Worm (Caenorhabditis elegans) whole organism, L4 larva: ENCODE measurements around the gene snpc-1.1.

Experiments used
- F10B5.3 ChIP-seq: sonication (generic microtip); optimal IDR thresholded peaks from 2 replicates; lab custom pipeline; 2016; ENCODE audit warnings: mild to moderate bottlenecking, missing genetic modification characterization, missing compliant biosample characterization
- F26F4.8 ChIP-seq: fragments of 200-800 bp; sonication (Bioruptor generic); conservative IDR thresholded peaks from 2 replicates; pipeline ENCODE4 v1.3.6; 2022; ENCODE audit warnings: missing genetic modification characterization, missing compliant biosample characterization
- F37D6.2 ChIP-seq: sonication (generic microtip); optimal IDR thresholded peaks from 2 replicates; lab custom pipeline; 2016; ENCODE audit warnings: mild to moderate bottlenecking, missing genetic modification characterization, missing compliant biosample characterization
- F44E2.7 ChIP-seq: fragments of 200-800 bp; sonication (Bioruptor generic); IDR thresholded peaks from 2 replicates; pipeline ENCODE4 v2.1.2; 2022; ENCODE audit warnings: missing genetic modification characterization, missing compliant biosample characterization
- attf-4 ChIP-seq: sonication (generic microtip); optimal IDR thresholded peaks from 3 replicates; lab custom pipeline; 2017; ENCODE audit warnings: missing biosample characterization, missing genetic modification characterization
- ceh-20 ChIP-seq: fragments of 200-800 bp; sonication (Bioruptor generic); IDR thresholded peaks from 2 replicates; pipeline ENCODE4 v1.3.6; 2022; ENCODE audit warnings: missing genetic modification reagents, missing genetic modification characterization, missing compliant biosample characterization
- ceh-28 ChIP-seq: fragments of 150-350 bp; optimal IDR thresholded peaks from 2 replicates; lab custom pipeline; 2014; ENCODE audit warnings: missing biosample characterization, missing genetic modification reagents, missing genetic modification characterization
- ceh-44 ChIP-seq: fragments of 200-800 bp; sonication (Bioruptor generic); IDR thresholded peaks from 2 replicates; pipeline ENCODE4 v1.3.6; 2022; ENCODE audit warnings: missing genetic modification reagents, missing genetic modification characterization, missing compliant biosample characterization
- ces-1 ChIP-seq: fragments of 150-350 bp; sonication (generic microtip); optimal IDR thresholded peaks from 4 replicates; lab custom pipeline; 2014; ENCODE audit warnings: missing biosample characterization, missing genetic modification reagents, missing genetic modification characterization
- daf-19 ChIP-seq: fragments of 200-800 bp; sonication (Bioruptor generic); conservative IDR thresholded peaks from 2 replicates; pipeline ENCODE4 v1.3.6; 2022; ENCODE audit warnings: missing genetic modification characterization, missing compliant biosample characterization
- dmd-6 ChIP-seq: fragments of 200-800 bp; sonication (Bioruptor generic); IDR thresholded peaks from 2 replicates; pipeline ENCODE4 v1.3.6; 2022; ENCODE audit warnings: missing genetic modification reagents, missing genetic modification characterization, missing compliant biosample characterization
- dmd-9 ChIP-seq: fragments of 200-800 bp; sonication (Bioruptor generic); IDR thresholded peaks from 2 replicates; pipeline ENCODE4 v1.3.6; 2022; ENCODE audit warnings: missing genetic modification reagents, missing genetic modification characterization, missing compliant biosample characterization
- fkh-10 ChIP-seq: fragments of 150-350 bp; optimal IDR thresholded peaks from 2 replicates; lab custom pipeline; 2014; ENCODE audit warnings: missing biosample characterization, missing genetic modification reagents, missing genetic modification characterization
- gei-8 ChIP-seq: fragments of 200-800 bp; sonication (Bioruptor generic); optimal IDR thresholded peaks from 2 replicates; lab custom pipeline; 2018; ENCODE audit warnings: mild to moderate bottlenecking, missing genetic modification characterization, missing compliant biosample characterization
- hif-1 ChIP-seq, 2 experiments: sonication (generic microtip); optimal IDR thresholded peaks; 2 replicates each; lab custom pipeline; 2016 to 2017; ENCODE audit warnings: missing compliant biosample characterization in 2 of 2, missing genetic modification characterization in 2 of 2, missing genetic modification reagents in 2 of 2, missing genotype in 2 of 2, mild to moderate bottlenecking in 1 of 2
- hlh-11 ChIP-seq: fragments of 200-800 bp; sonication (Bioruptor generic); optimal IDR thresholded peaks from 2 replicates; lab custom pipeline; 2018; ENCODE audit warnings: mild to moderate bottlenecking, missing genetic modification characterization, missing compliant biosample characterization
- hlh-30 ChIP-seq: sonication (generic microtip); optimal IDR thresholded peaks from 2 replicates; lab custom pipeline; 2017; ENCODE audit warnings: antibody characterized with exemption, mild to moderate bottlenecking, missing genetic modification characterization, missing compliant biosample characterization; ENCODE audit not compliant: insufficient read depth
- lin-38 ChIP-seq: fragments of 200-800 bp; sonication (Bioruptor generic); IDR thresholded peaks from 2 replicates; pipeline ENCODE4 v1.3.6; 2022; ENCODE audit warnings: missing genetic modification reagents, missing genetic modification characterization, missing compliant biosample characterization
- lin-39 ChIP-seq: fragments of 150-350 bp; optimal IDR thresholded peaks from 2 replicates; lab custom pipeline; 2014; ENCODE audit warnings: missing biosample characterization, missing genetic modification reagents, missing genetic modification characterization
- lsy-2 ChIP-seq, 2 experiments: fragments of 150-350 bp in 1 of 2; sonication (generic microtip) in 1 of 2; optimal IDR thresholded peaks; 2 replicates each; lab custom pipeline; 2014 to 2017; ENCODE audit warnings: missing biosample characterization in 2 of 2, missing genetic modification characterization in 2 of 2
- mdt-29 ChIP-seq: fragments of 200-800 bp; sonication (Bioruptor generic); IDR thresholded peaks from 2 replicates; pipeline ENCODE4 v1.3.6; 2022; ENCODE audit warnings: missing genetic modification reagents, missing genetic modification characterization, missing compliant biosample characterization
- nhr-11 ChIP-seq: fragments of 150-350 bp; optimal IDR thresholded peaks from 2 replicates; lab custom pipeline; 2014; ENCODE audit warnings: missing biosample characterization, missing genetic modification characterization
- nhr-25 ChIP-seq: sonication (generic microtip); optimal IDR thresholded peaks from 2 replicates; lab custom pipeline; 2017; ENCODE audit warnings: missing genetic modification characterization, mild to moderate bottlenecking, missing compliant biosample characterization, antibody characterized with exemption, moderate library complexity, borderline replicate concordance; ENCODE audit not compliant: insufficient read depth
- nhr-42 ChIP-seq: fragments of 200-800 bp; sonication (Bioruptor generic); IDR thresholded peaks from 2 replicates; pipeline ENCODE4 v1.3.6; 2022; ENCODE audit warnings: missing genetic modification characterization, missing compliant biosample characterization
- nhr-48 ChIP-seq: sonication (generic microtip); optimal IDR thresholded peaks from 2 replicates; lab custom pipeline; 2016; ENCODE audit warnings: mild to moderate bottlenecking, missing genetic modification characterization, missing compliant biosample characterization
- pha-4 ChIP-seq, 2 experiments: fragments of 150-350 bp in 1 of 2; fragments of 200-800 bp in 1 of 2; sonication (Bioruptor generic) in 1 of 2; IDR thresholded peaks in 1 of 2; optimal IDR thresholded peaks in 1 of 2; 2 replicates each; pipeline versions ENCODE4 v1.3.6 to Lab custom; 2014 to 2022; ENCODE audit warnings: missing genetic modification characterization in 2 of 2, missing genetic modification reagents in 2 of 2, missing biosample characterization in 1 of 2, missing compliant biosample characterization in 1 of 2
- pqm-1 ChIP-seq: sonication (generic microtip); optimal IDR thresholded peaks from 2 replicates; lab custom pipeline; 2017; ENCODE audit warnings: missing biosample characterization, missing genetic modification characterization
- saeg-2 ChIP-seq: fragments of 200-800 bp; sonication (Bioruptor generic); IDR thresholded peaks from 2 replicates; pipeline ENCODE4 v1.3.6; 2022; ENCODE audit warnings: missing genetic modification reagents, missing genetic modification characterization, missing compliant biosample characterization
- skn-1 ChIP-seq: fragments of 150-350 bp; optimal IDR thresholded peaks from 2 replicates; lab custom pipeline; 2014; ENCODE audit warnings: missing biosample characterization, missing genetic modification characterization
- unc-130 ChIP-seq: sonication (generic microtip); optimal IDR thresholded peaks from 2 replicates; lab custom pipeline; 2016; ENCODE audit warnings: missing genetic modification reagents, missing genetic modification characterization, missing compliant biosample characterization
- unc-39 ChIP-seq: sonication (generic microtip); optimal IDR thresholded peaks from 2 replicates; lab custom pipeline; 2017; ENCODE audit warnings: missing biosample characterization, missing genetic modification characterization
- zag-1 ChIP-seq: fragments of 150-350 bp; optimal IDR thresholded peaks from 2 replicates; lab custom pipeline; 2014; ENCODE audit warnings: missing biosample characterization, missing genetic modification characterization
- zfp-3 ChIP-seq: fragments of 200-800 bp; sonication (Bioruptor generic); conservative IDR thresholded peaks from 2 replicates; pipeline ENCODE4 v1.3.6; 2022; ENCODE audit warnings: missing genetic modification reagents, missing genetic modification characterization, missing compliant biosample characterization
- zip-2 ChIP-seq: fragments of 150-350 bp; optimal IDR thresholded peaks from 2 replicates; lab custom pipeline; 2014; ENCODE audit warnings: missing biosample characterization, missing genetic modification characterization

snpc-1.1 gene

ce11 chrII:7806054-7806453, 25.0 kb upstream of the snpc-1.1 start:
- TF ChIP-seq ceh-44 (GFP tag; lab: Robert Waterston, UW): no peak
- no peak for TF ChIP-seq pha-4 (GFP tag; IDR thresholded peaks at IDR 0.05; lab: Robert Waterston, UW)
- no peak for TF ChIP-seq pha-4 (tag; optimal IDR thresholded peaks at IDR 0.05; lab: Kevin White, UChicago)
- TF ChIP-seq dmd-6 (GFP tag; lab: Robert Waterston, UW): no peak
- no peak for TF ChIP-seq nhr-42 (GFP tag; lab: Robert Waterston, UW)
- TF ChIP-seq nhr-11 (tag; lab: Kevin White, UChicago): no peak
- no peak for TF ChIP-seq lin-38 (GFP tag; lab: Robert Waterston, UW)
- TF ChIP-seq attf-4 (tag; lab: Kevin White, UChicago): no peak
- TF ChIP-seq F10B5.3 (tag; lab: Kevin White, UChicago): no peak
- TF ChIP-seq skn-1 (tag; lab: Kevin White, UChicago): no peak
- TF ChIP-seq dmd-9: no peak
- TF ChIP-seq, all 104 proteins: peak for 0

- TF ChIP-seq saeg-2 (GFP tag; lab: Robert Waterston, UW) (no peak), zip-2 (no peak), zag-1 (tag; lab: Kevin White, UChicago) (no peak), unc-130 (GFP tag; lab: Kevin White, UChicago) (no peak), unc-39 (tag; lab: Kevin White, UChicago) (no peak), nhr-48 (tag; lab: Kevin White, UChicago) (no peak)
- TF ChIP-seq, all 104 proteins: peak for 0
These were observed 22.1 kb upstream of the snpc-1.1 start for ce11 chrII:7803174-7803573.

DNA sequence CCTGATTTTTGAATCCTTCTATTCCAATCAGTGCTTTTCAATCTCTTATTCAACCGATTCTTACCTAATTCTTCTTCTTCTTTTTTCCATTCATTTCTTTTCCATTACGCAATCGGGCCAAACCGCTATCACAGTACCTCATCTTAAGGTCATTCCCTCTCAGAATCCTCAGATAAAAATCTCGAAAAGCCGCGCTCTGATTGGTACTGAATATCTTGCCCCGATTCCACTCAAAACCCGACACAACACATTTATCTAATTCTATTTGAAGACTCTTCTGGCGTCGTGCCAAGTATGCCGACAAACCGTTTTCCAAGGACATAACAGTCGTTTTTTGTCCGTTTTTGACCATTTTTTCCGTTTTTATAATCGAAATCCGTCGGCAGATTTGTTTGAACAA, 20.8 kb upstream of the snpc-1.1 start:
- TF ChIP-seq unc-39 (tag; lab: Kevin White, UChicago) (no peak), zfp-3 (GFP tag; lab: Robert Waterston, UW) (no peak), lin-39 (no peak), F26F4.8 (GFP tag; lab: Robert Waterston, UW) (no peak), pha-4 (GFP tag; IDR thresholded peaks at IDR 0.05; lab: Robert Waterston, UW) (no peak), pha-4 (tag; optimal IDR thresholded peaks at IDR 0.05; lab: Kevin White, UChicago) (no peak), daf-19 (GFP tag; lab: Robert Waterston, UW) (no peak), mdt-29 (GFP tag; lab: Robert Waterston, UW) (no peak), F44E2.7 (no peak), ceh-20 (GFP tag; lab: Robert Waterston, UW) (no peak)

DNA sequence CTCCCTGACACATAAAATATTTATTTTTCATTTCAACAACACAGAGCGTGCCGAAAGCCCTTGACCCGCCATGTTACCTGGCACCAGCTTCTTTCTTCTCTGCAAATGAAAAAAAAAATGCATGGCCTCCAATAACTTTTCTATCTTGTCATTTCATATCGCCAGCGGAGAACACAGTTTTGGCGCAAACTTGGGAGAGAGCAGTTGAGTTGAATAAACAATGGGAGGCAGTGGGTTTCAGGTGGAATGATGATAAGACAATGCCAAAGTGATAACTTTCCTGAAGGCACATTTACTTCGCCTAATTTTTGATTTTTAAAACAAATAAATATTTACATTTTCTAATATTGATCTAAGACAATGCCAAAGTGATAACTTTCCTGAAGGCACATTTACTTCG, 20.2 kb upstream of the snpc-1.1 start:
- TF ChIP-seq hif-1 (tag; optimal IDR thresholded peaks at IDR 0.05; lab: Kevin White, UChicago) (no peak), nhr-25 (tag; lab: Kevin White, UChicago) (no peak), dmd-6 (GFP tag; lab: Robert Waterston, UW) (peak; percentile 25; the same call in 1 of the 2 replicates), hlh-30 (tag; lab: Kevin White, UChicago) (no peak), pqm-1 (peak; percentile 52), hlh-11 (tag; lab: Kevin White, UChicago) (no peak), ceh-28 (tag; lab: Kevin White, UChicago) (no peak), ceh-20 (GFP tag; lab: Robert Waterston, UW) (no peak)
- TF ChIP-seq, all 104 proteins: peak for 2

DNA sequence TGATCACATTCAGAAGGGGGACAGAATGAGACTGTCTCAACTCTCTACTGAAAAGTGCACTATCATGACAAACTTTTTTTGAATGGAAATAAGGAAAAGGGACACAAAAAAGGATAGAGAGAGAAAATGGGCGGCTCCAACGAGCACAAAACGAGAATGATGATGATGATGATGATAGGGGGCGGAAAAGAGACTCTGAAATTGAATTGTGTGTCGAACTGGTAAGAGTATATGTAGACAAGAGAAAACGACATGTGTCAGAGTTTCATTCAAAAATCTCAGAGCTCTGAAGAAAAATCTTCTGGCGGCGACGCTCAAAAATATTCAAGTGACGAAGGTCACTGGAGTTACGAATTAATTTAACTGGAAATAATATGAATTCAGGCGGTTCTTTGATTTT, 14.2 kb upstream of the snpc-1.1 start:
- TF ChIP-seq skn-1 (tag; lab: Kevin White, UChicago) (no peak), dmd-9 (no peak), ces-1 (GFP tag; lab: Kevin White, UChicago) (peak; percentile 40), lsy-2 (tag; optimal IDR thresholded peaks at IDR 0.05; lab: Kevin White, UChicago) (no peak), fkh-10 (GFP tag; lab: Kevin White, UChicago) (peak; percentile 10), F37D6.2 (no peak), nhr-25 (tag; lab: Kevin White, UChicago) (no peak), gei-8 (GFP tag; lab: Kevin White, UChicago) (no peak)
